Fruit fly (Drosophila melanogaster): Measurements from ENCODE around the gene p38a.

Gene p38a

DNA sequence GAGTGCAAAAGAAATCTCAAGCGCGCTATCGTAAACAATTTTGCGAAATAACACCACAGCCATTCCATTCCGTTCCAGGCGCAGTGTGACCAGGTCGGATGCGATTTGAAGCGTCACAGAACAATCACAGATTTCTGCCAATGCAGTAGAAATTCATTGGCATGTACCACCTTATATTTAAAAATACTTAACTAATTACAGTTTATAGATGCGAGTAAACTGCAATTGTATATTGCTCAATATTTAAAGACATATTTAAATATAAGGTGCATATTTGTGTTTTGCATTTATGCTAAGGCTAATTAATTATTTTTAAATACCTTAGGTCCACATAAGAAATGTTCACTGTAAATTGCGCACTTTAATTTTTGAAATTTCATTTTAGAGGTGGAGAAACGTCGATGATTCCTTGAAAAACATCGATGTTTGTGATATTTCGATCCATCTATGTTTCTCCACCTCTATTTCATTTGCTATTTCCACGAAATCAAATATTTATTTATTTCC is 41.3 kb upstream of the p38a start, which contains the start of the genes SMC6 and CG6204 (continued):
- peak; percentile 89 for TF ChIP-seq CG31224 (GFP tag; IDR thresholded peaks at IDR 0.05)
- TF ChIP-seq CTCF (GFP tag; optimal IDR thresholded peaks at IDR 0.05): peak; percentile 45
- TF ChIP-seq CG10462 (GFP tag; optimal IDR thresholded peaks at IDR 0.05): peak; percentile 84
- TF ChIP-seq CG4730 (GFP tag; IDR thresholded peaks at IDR 0.05): peak; percentile 94
- no peak for TF ChIP-seq z (GFP tag; IDR thresholded peaks at IDR 0.05)
- TF ChIP-seq dati (GFP tag; IDR thresholded peaks at IDR 0.05): peak; percentile 78
- TF ChIP-seq dysf (GFP tag; IDR thresholded peaks at IDR 0.05): peak; percentile 97
- peak; percentile 80 for TF ChIP-seq Hand (GFP tag; optimal IDR thresholded peaks at IDR 0.05)
- TF ChIP-seq Camta (GFP tag; optimal IDR thresholded peaks at IDR 0.05): peak; percentile 77
- no peak for TF ChIP-seq hth (optimal IDR thresholded peaks at IDR 0.05)
- peak; percentile 86 for TF ChIP-seq CG11085 (GFP tag; IDR thresholded peaks at IDR 0.05)
- TF ChIP-seq kay (GFP tag; optimal IDR thresholded peaks at IDR 0.05): peak; percentile 85
- TF ChIP-seq CG17912 (GFP tag; optimal IDR thresholded peaks at IDR 0.05): peak; percentile 82
- peak; percentile 76 for TF ChIP-seq slp2 (GFP tag; optimal IDR thresholded peaks at IDR 0.05)
- peak; percentile 91 for TF ChIP-seq CG2889 (GFP tag; IDR thresholded peaks at IDR 0.05)
- peak; percentile 59 for TF ChIP-seq CG4360 (GFP tag; IDR thresholded peaks at IDR 0.05)
- peak; percentile 93 for TF ChIP-seq ara (GFP tag; IDR thresholded peaks at IDR 0.05)
- TF ChIP-seq ci (GFP tag; IDR thresholded peaks at IDR 0.05): peak; percentile 92
- peak; percentile 19; the same call in 1 of the 3 replicates for TF ChIP-seq knrl (GFP tag; IDR thresholded peaks at IDR 0.05; ENCODE audit: partially characterized antibody)
- no peak for TF ChIP-seq abd-A (tag; optimal IDR thresholded peaks at IDR 0.05)
- TF ChIP-seq ab (GFP tag; optimal IDR thresholded peaks at IDR 0.05): peak; percentile 39
- TF ChIP-seq CG9727 (GFP tag; optimal IDR thresholded peaks at IDR 0.05): peak; percentile 93
- peak; percentile 75 for TF ChIP-seq CG17802 (tag; optimal IDR thresholded peaks at IDR 0.05)
- peak; percentile 96 for TF ChIP-seq CG32532 (GFP tag; IDR thresholded peaks at IDR 0.05)
- peak; percentile 91 for TF ChIP-seq CG10543 (GFP tag; optimal IDR thresholded peaks at IDR 0.05)
- TF ChIP-seq Trl (optimal IDR thresholded peaks at IDR 0.05): no peak
- TF ChIP-seq Trl (GFP tag; optimal IDR thresholded peaks at IDR 0.05): peak; percentile 79
- peak; percentile 14 for TF ChIP-seq Sin3A (optimal IDR thresholded peaks at IDR 0.05)
- no peak for TF ChIP-seq Hr78 (GFP tag; optimal IDR thresholded peaks at IDR 0.05)
- peak; percentile 86 for TF ChIP-seq slou (GFP tag; optimal IDR thresholded peaks at IDR 0.05)
- TF ChIP-seq CG6272 (GFP tag; IDR thresholded peaks at IDR 0.05): peak; percentile 94
- peak; percentile 97 for TF ChIP-seq lmd (GFP tag; IDR thresholded peaks at IDR 0.05)
- TF ChIP-seq org-1 (GFP tag; optimal IDR thresholded peaks at IDR 0.05): peak; percentile 88
- peak; percentile 95 for TF ChIP-seq CG13894 (tag; optimal IDR thresholded peaks at IDR 0.05)
- TF ChIP-seq Fer1 (GFP tag; optimal IDR thresholded peaks at IDR 0.05): peak; percentile 93
- peak; percentile 84 for TF ChIP-seq sqz (GFP tag; optimal IDR thresholded peaks at IDR 0.05)
- TF ChIP-seq CG11696 (GFP tag; IDR thresholded peaks at IDR 0.05): peak; percentile 86
- TF ChIP-seq Taf1 (GFP tag; IDR thresholded peaks at IDR 0.05): peak; percentile 90
- no peak for TF ChIP-seq fru (optimal IDR thresholded peaks at IDR 0.05)
- peak; percentile 96 for TF ChIP-seq CG12659 (GFP tag; optimal IDR thresholded peaks at IDR 0.05)

DNA sequence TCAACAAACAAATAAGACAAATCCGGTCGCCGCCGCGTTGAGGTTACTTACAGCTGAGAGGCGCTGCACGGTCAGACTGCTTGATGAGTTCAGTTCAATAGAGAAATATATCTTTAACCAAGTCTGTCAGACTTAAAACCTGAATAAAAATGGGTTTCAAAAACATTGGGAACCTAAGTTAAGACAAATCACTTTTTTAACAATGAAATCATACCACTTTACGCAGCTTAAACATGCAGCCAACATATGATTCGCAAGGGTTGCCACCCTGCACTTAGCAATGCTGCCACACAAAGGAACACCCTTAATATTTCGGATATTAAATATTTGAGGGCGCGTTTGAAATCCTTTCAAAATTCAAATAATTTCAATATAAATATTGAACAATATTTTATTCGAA is 36.5 kb upstream of the p38a start, which contains the start of gene CG5515:
TSS of gene CG5515 (minus strand) at position 278 of the 400 bp plus-strand sequence.
- peak; percentile 73 for TF ChIP-seq nerfin-1 (tag; optimal IDR thresholded peaks at IDR 0.05)
- TF ChIP-seq TFAM (GFP tag; optimal IDR thresholded peaks at IDR 0.05): no peak
- no peak for TF ChIP-seq Neu2 (GFP tag; optimal IDR thresholded peaks at IDR 0.05; ENCODE audit: borderline replicate concordance)
- TF ChIP-seq exex (tag; optimal IDR thresholded peaks at IDR 0.05): no peak
- TF ChIP-seq CG43689 (GFP tag; IDR thresholded peaks at IDR 0.05): no peak
- TF ChIP-seq Stat92E (GFP tag; optimal IDR thresholded peaks at IDR 0.05): no peak
- TF ChIP-seq Nf-YC (tag; optimal IDR thresholded peaks at IDR 0.05): peak; percentile 58
- peak; percentile 75 for TF ChIP-seq Doc2 (GFP tag; IDR thresholded peaks at IDR 0.05)
- TF ChIP-seq YL-1 (GFP tag; optimal IDR thresholded peaks at IDR 0.05): peak; percentile 6
- TF ChIP-seq lbe (GFP tag; optimal IDR thresholded peaks at IDR 0.05): peak; percentile 75
- peak; percentile 54 for TF ChIP-seq CG10543 (GFP tag; optimal IDR thresholded peaks at IDR 0.05)
- peak; percentile 64 for TF ChIP-seq bcd (GFP tag; optimal IDR thresholded peaks at IDR 0.05)
- TF ChIP-seq CG11560 (tag; IDR thresholded peaks at IDR 0.05): peak; percentile 64; the same call in 2 of the 3 replicates
- TF ChIP-seq Ets97D (GFP tag; optimal IDR thresholded peaks at IDR 0.05): peak; percentile 89
- TF ChIP-seq eve (GFP tag; optimal IDR thresholded peaks at IDR 0.05): no peak
- peak; percentile 2 for TF ChIP-seq CG7928 (GFP tag; optimal IDR thresholded peaks at IDR 0.05)
- peak; percentile 33 for TF ChIP-seq ab (GFP tag; optimal IDR thresholded peaks at IDR 0.05)
